Worm (Caenorhabditis elegans) whole organism, midembryonic: ENCODE measurements around the gene T10G3.2.

Source experiments
- cog-1 ChIP-seq: sonication (generic microtip); optimal IDR thresholded peaks from 2 replicates; lab custom pipeline; 2016; ENCODE audit warnings: missing genetic modification characterization, missing compliant biosample characterization
- flt-1 ChIP-seq: fragments of 200-800 bp; sonication (Bioruptor generic); IDR thresholded peaks from 2 replicates; pipeline ENCODE4 v1.3.6; 2022; ENCODE audit warnings: missing genetic modification characterization, missing compliant biosample characterization
- klf-2 ChIP-seq: fragments of 200-800 bp; sonication (Bioruptor generic); conservative IDR thresholded peaks from 2 replicates; pipeline ENCODE4 v1.3.6; 2022; ENCODE audit warnings: missing genetic modification reagents, missing genetic modification characterization, missing compliant biosample characterization
- ref-1 ChIP-seq: fragments of 200-800 bp; sonication (Bioruptor generic); conservative IDR thresholded peaks from 2 replicates; pipeline ENCODE4 v1.3.6; 2022; ENCODE audit warnings: missing genetic modification reagents, missing genetic modification characterization, missing compliant biosample characterization
- ztf-23 ChIP-seq: fragments of 200-800 bp; sonication (Bioruptor generic); IDR thresholded peaks from 2 replicates; pipeline ENCODE4 v1.3.6; 2022; ENCODE audit warnings: missing genetic modification reagents, missing genetic modification characterization, missing compliant biosample characterization
- ztf-29 ChIP-seq: fragments of 200-800 bp; sonication (Bioruptor generic); IDR thresholded peaks from 2 replicates; pipeline ENCODE4 v1.3.6; 2022; ENCODE audit warnings: missing genetic modification reagents, missing genetic modification characterization, missing compliant biosample characterization

DNA sequence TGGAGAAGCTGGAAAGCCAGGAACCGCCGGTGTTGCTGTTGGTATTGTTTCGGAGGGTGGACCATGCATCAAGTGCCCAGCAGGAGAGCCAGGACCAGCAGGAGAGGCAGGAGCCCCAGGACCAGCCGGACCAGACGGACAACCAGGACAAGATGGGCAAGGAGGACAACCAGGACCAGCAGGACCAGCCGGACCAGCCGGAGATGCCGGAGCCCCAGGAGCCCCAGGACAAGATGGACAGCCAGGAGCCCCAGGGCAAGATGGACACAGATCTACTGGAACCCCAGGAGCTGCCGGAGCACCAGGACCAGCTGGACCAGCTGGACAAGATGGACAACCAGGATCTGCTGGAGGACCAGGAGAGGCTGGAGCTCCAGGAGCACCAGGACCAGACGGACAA lies 36.8 kb downstream of the T10G3.2 start:
- no peak for TF ChIP-seq klf-2 (GFP tag; lab: Robert Waterston, UW)
- TF ChIP-seq cog-1 (tag; lab: Kevin White, UChicago): no peak
- no peak for TF ChIP-seq ztf-29 (GFP tag; lab: Robert Waterston, UW)
- TF ChIP-seq flt-1 (GFP tag; lab: Robert Waterston, UW): no peak
- TF ChIP-seq ref-1 (GFP tag; lab: Robert Waterston, UW): no peak
- TF ChIP-seq ztf-23 (GFP tag; lab: Robert Waterston, UW): no peak
